Worm (Caenorhabditis elegans): ENCODE data around the gene ttc-36.

ttc-36 gene

DNA sequence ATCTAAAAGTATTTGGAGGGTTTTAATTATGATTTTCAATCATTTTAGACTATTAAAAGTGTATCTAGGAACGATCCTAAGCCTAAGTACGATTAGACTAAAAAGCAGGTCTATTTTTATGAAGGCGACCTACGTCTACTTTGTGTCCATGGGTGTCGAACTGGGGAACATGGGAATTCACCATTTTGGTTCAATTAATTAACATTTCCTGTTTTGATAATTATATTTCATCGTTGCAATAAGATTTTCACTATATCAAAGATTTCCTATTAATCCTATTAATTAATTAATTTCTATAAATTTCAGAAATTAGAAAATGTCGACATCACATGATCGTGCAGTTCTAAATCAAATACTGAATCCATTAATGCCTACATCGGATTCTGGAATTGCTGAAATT lies at the start of gene ttc-36:
Gene ttc-36 (plus strand): TSS at position 301 of the 400 bp plus-strand sequence.
- TF ChIP-seq ceh-91 (GFP tag; IDR thresholded peaks at IDR 0.05) (no peak), Y79H2A.3 (GFP tag; conservative IDR thresholded peaks at IDR 0.05) (no peak), mxl-1 (tag; optimal IDR thresholded peaks at IDR 0.05) (no peak), D2030.7 (GFP tag; IDR thresholded peaks at IDR 0.05) (no peak)

DNA sequence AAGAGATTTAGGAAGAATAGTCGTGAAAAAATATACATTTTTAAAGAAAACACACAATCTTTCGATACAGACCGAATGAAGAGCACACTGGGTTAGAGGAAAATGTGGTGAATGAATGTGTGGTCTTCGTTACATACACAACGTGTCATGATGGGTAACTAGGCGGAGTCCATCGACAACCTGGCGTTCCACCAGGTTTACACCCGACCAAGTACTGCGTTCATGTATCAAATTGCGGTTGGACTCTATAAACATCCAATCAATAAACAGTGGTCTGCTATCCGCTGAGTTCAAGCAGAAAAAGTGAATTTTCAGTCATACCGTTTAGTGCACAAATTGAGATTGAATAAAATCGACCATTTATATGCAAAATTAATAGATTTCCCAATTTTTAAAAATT lies 48.2 kb upstream of the ttc-36 start, which contains the start of gene sdz-38:
Gene sdz-38 (minus strand): TSS at position 101 of the 400 bp plus-strand sequence.
- TF ChIP-seq T26A5.8 (tag; optimal IDR thresholded peaks at IDR 0.05) (no peak), madf-3 (GFP tag; IDR thresholded peaks at IDR 0.05) (0 out of 2 replicates have a peak, but pooled peaks have one; percentile 10)

- no peak for TF ChIP-seq lir-1 (GFP tag; conservative IDR thresholded peaks at IDR 0.05)
- TF ChIP-seq B0261.1 (tag; optimal IDR thresholded peaks at IDR 0.05), result no peak
- TF ChIP-seq F57C9.4 (tag; optimal IDR thresholded peaks at IDR 0.05), result no peak
- TF ChIP-seq tbp1 (GFP tag; optimal IDR thresholded peaks at IDR 0.05), result no peak
- no peak for TF ChIP-seq hsf-1 (GFP tag; IDR thresholded peaks at IDR 0.05)
- TF ChIP-seq repo-1 (tag; optimal IDR thresholded peaks at IDR 0.05), result no peak
- TF ChIP-seq dox-1 (GFP tag; IDR thresholded peaks at IDR 0.05), result no peak
- no peak for TF ChIP-seq ceh-79 (tag; optimal IDR thresholded peaks at IDR 0.05)
- no peak for TF ChIP-seq ccch-3 (GFP tag; optimal IDR thresholded peaks at IDR 0.05)
- TF ChIP-seq B0019.2 (GFP tag; conservative IDR thresholded peaks at IDR 0.05), result no peak
- TF ChIP-seq mes-4 (tag; optimal IDR thresholded peaks at IDR 0.05), result no peak
Observed at ce11 chrII:9982437-9982836, 47.6 kb upstream of the ttc-36 start.

ce11 chrII:9984866-9985336 lies 45.1 kb upstream of the ttc-36 start:
- TF ChIP-seq Y56A3A.18 (GFP tag; IDR thresholded peaks at IDR 0.05) (no peak), egl-18 (GFP tag; IDR thresholded peaks at IDR 0.05) (no peak), nhr-27 (tag; optimal IDR thresholded peaks at IDR 0.05) (no peak), nhr-179 (tag; optimal IDR thresholded peaks at IDR 0.05) (no peak), egl-44 (GFP tag; IDR thresholded peaks at IDR 0.05) (no peak), ztf-22 (GFP tag; optimal IDR thresholded peaks at IDR 0.05) (no peak), ceh-27 (GFP tag; optimal IDR thresholded peaks at IDR 0.05) (peak; percentile 12), ztf-18 (tag; optimal IDR thresholded peaks at IDR 0.05) (no peak)

ce11 chrII:9986635-9987575 lies 43.1 kb upstream of the ttc-36 start:
- TF ChIP-seq madf-3 (GFP tag; IDR thresholded peaks at IDR 0.05) (0 out of 2 replicates have a peak, but pooled peaks have one; percentile 30), attf-6 (GFP tag; IDR thresholded peaks at IDR 0.05) (no peak)

- TF ChIP-seq T26A5.8 (tag; optimal IDR thresholded peaks at IDR 0.05) (no peak), ceh-58 (GFP tag; IDR thresholded peaks at IDR 0.05) (no peak), Y79H2A.3 (GFP tag; conservative IDR thresholded peaks at IDR 0.05) (no peak), ccch-3 (GFP tag; optimal IDR thresholded peaks at IDR 0.05) (no peak), sdz-38 (tag; optimal IDR thresholded peaks at IDR 0.05) (no peak), tlf-1 (GFP tag; optimal IDR thresholded peaks at IDR 0.05) (no peak), Y67H2A.10 (GFP tag; conservative IDR thresholded peaks at IDR 0.05) (no peak), nhr-120 (GFP tag; IDR thresholded peaks at IDR 0.05) (no peak), nfyb-1 (GFP tag; IDR thresholded peaks at IDR 0.05) (no peak), mel-28 (tag; optimal IDR thresholded peaks at IDR 0.05; ENCODE audit: borderline replicate concordance) (no peak), ceh-27 (GFP tag; optimal IDR thresholded peaks at IDR 0.05) (no peak), rcor-1 (GFP tag; IDR thresholded peaks at IDR 0.05) (no peak), F23B12.7 (tag; optimal IDR thresholded peaks at IDR 0.05; ENCODE audit: insufficient read depth) (no peak), lin-26 (GFP tag; IDR thresholded peaks at IDR 0.05) (no peak), F33H1.4 (GFP tag; IDR thresholded peaks at IDR 0.05) (no peak), nhr-80 (tag; optimal IDR thresholded peaks at IDR 0.05) (no peak), aptf-3 (GFP tag; IDR thresholded peaks at IDR 0.05) (no peak), ceh-79 (tag; optimal IDR thresholded peaks at IDR 0.05) (no peak)
Observed at ce11 chrII:9988620-9989019, 41.4 kb upstream of the ttc-36 start.

Data from whole organism, young adult.